Worm (Caenorhabditis elegans): ENCODE results near the gene nsy-1.

The nsy-1 gene

ce11 chrII:5032669-5033068 is 10.1 kb downstream of the nsy-1 start (continued):
- TF ChIP-seq snpc-4 (tag; optimal IDR thresholded peaks at IDR 0.05) (peak; percentile 7), mbf-1 (tag; optimal IDR thresholded peaks at IDR 0.05) (no peak), crh-2 (tag; optimal IDR thresholded peaks at IDR 0.05) (no peak), C34F6.9 (tag; optimal IDR thresholded peaks at IDR 0.05) (peak; percentile 34), gmeb-1 (tag; optimal IDR thresholded peaks at IDR 0.05) (peak; percentile 54), ceh-16 (tag; optimal IDR thresholded peaks at IDR 0.05) (peak; percentile 13), elt-1 (tag; optimal IDR thresholded peaks at IDR 0.05) (no peak), nhr-12 (tag; optimal IDR thresholded peaks at IDR 0.05) (no peak), alr-1 (tag; optimal IDR thresholded peaks at IDR 0.05) (no peak), ceh-82 (tag; optimal IDR thresholded peaks at IDR 0.05) (no peak), zag-1 (tag; optimal IDR thresholded peaks at IDR 0.05) (no peak), nhr-21 (tag; optimal IDR thresholded peaks at IDR 0.05) (peak; percentile 36), mab-5 (tag; optimal IDR thresholded peaks at IDR 0.05) (no peak), peb-1 (tag; optimal IDR thresholded peaks at IDR 0.05) (no peak), nhr-11 (tag; optimal IDR thresholded peaks at IDR 0.05) (no peak), ztf-1 (GFP tag; conservative IDR thresholded peaks at IDR 0.05) (no peak), lin-11 (tag; optimal IDR thresholded peaks at IDR 0.05) (peak; percentile 11), elt-3 (tag; optimal IDR thresholded peaks at IDR 0.05) (no peak), nhr-23 (tag; optimal IDR thresholded peaks at IDR 0.05) (no peak), lin-39 (tag; optimal IDR thresholded peaks at IDR 0.05) (no peak), ZK546.5 (tag; optimal IDR thresholded peaks at IDR 0.05) (no peak), blmp-1 (tag; optimal IDR thresholded peaks at IDR 0.05; ENCODE audit: insufficient read depth) (no peak), nhr-129 (tag; optimal IDR thresholded peaks at IDR 0.05) (peak; percentile 81), egl-27 (tag; optimal IDR thresholded peaks at IDR 0.05) (peak; percentile 32)

ce11 chrII:5033935-5034334 is 11.4 kb downstream of the nsy-1 start, which contains the start of gene F33G12.3:
TSS of gene F33G12.3 (minus strand) at chrII:5034035.
- TF ChIP-seq R02D3.7 (tag; optimal IDR thresholded peaks at IDR 0.05): no peak
- TF ChIP-seq blmp-1 (tag; optimal IDR thresholded peaks at IDR 0.05; ENCODE audit: insufficient read depth): no peak
- TF ChIP-seq nhr-10 (tag; optimal IDR thresholded peaks at IDR 0.05): no peak
- TF ChIP-seq sma-3 (GFP tag; optimal IDR thresholded peaks at IDR 0.05): no peak
- no peak for TF ChIP-seq F13H6.1 (tag; optimal IDR thresholded peaks at IDR 0.05)

ce11 chrII:5036128-5036527 is 13.6 kb downstream of the nsy-1 start, which contains the start of gene lrr-1:
TSS of gene lrr-1 (minus strand) at chrII:5036439.
- TF ChIP-seq lin-11 (tag; optimal IDR thresholded peaks at IDR 0.05) (no peak), mdl-1 (tag; optimal IDR thresholded peaks at IDR 0.05) (no peak)

ce11 chrII:5039912-5040311 is 17.4 kb downstream of the nsy-1 start, which contains the start of gene golg-2:
TSS of gene golg-2 (minus strand) at chrII:5040091.
- TF ChIP-seq lsy-2 (tag; optimal IDR thresholded peaks at IDR 0.05): peak in 1 of 2 experiments; percentile 50
- TF ChIP-seq mab-5 (tag; optimal IDR thresholded peaks at IDR 0.05): no peak
- TF ChIP-seq elt-3 (tag; optimal IDR thresholded peaks at IDR 0.05): no peak
- no peak for TF ChIP-seq snpc-4 (tag; optimal IDR thresholded peaks at IDR 0.05)
- TF ChIP-seq C34F6.9 (tag; optimal IDR thresholded peaks at IDR 0.05): peak; percentile 28
- peak; percentile 19 for TF ChIP-seq nhr-129 (tag; optimal IDR thresholded peaks at IDR 0.05)
- TF ChIP-seq crh-2 (tag; optimal IDR thresholded peaks at IDR 0.05): peak; percentile 34
- TF ChIP-seq unc-55 (GFP tag; optimal IDR thresholded peaks at IDR 0.05): peak; percentile 13

- TF ChIP-seq lsy-2 (tag; optimal IDR thresholded peaks at IDR 0.05): peak in 1 of 2 experiments; percentile 7
- no peak for TF ChIP-seq nhr-11 (tag; optimal IDR thresholded peaks at IDR 0.05)
- TF ChIP-seq C34F6.9 (tag; optimal IDR thresholded peaks at IDR 0.05): peak; percentile 5
- no peak for TF ChIP-seq skn-1 (tag; optimal IDR thresholded peaks at IDR 0.05)
- peak; percentile 15 for TF ChIP-seq unc-55 (GFP tag; optimal IDR thresholded peaks at IDR 0.05)
Observed at ce11 chrII:5040631-5041156, 18.1 kb downstream of the nsy-1 start, which contains the start of gene F33G12.7. TSS of gene F33G12.7 (minus strand) at chrII:5040681.

- peak; percentile 15 for TF ChIP-seq nhr-129 (tag; optimal IDR thresholded peaks at IDR 0.05)
- TF ChIP-seq F13H6.1 (tag; optimal IDR thresholded peaks at IDR 0.05): peak; percentile 37
- TF ChIP-seq nhr-21 (tag; optimal IDR thresholded peaks at IDR 0.05): no peak
- TF ChIP-seq nhr-25 (tag; optimal IDR thresholded peaks at IDR 0.05): no peak
- TF ChIP-seq unc-55 (GFP tag; optimal IDR thresholded peaks at IDR 0.05): peak; percentile 53
- no peak for TF ChIP-seq fos-1 (tag; optimal IDR thresholded peaks at IDR 0.05)
- no peak for TF ChIP-seq R02D3.7 (tag; optimal IDR thresholded peaks at IDR 0.05)
- peak; percentile 13 for TF ChIP-seq C34F6.9 (tag; optimal IDR thresholded peaks at IDR 0.05)
- peak in 1 of 2 experiments; percentile 35 for TF ChIP-seq lsy-2 (tag; optimal IDR thresholded peaks at IDR 0.05)
- peak; percentile 11 for TF ChIP-seq nhr-6 (tag; optimal IDR thresholded peaks at IDR 0.05)
- peak; percentile 24 for TF ChIP-seq zag-1 (tag; optimal IDR thresholded peaks at IDR 0.05)
Observed at ce11 chrII:5042381-5042930, 19.9 kb downstream of the nsy-1 start.

Data from whole organism, L2 larva.